Fruit fly (Drosophila melanogaster): ENCODE measurements around the gene AdipoR.

The AdipoR gene

dm6 chr3R:22526353-22526907 is 21.2 kb downstream of the AdipoR start (continued):
- no peak for TF ChIP-seq dpn (GFP tag; optimal IDR thresholded peaks at IDR 0.05)
- 0 out of 3 replicates have a peak, but pooled peaks have one; percentile 31 for TF ChIP-seq zfh1 (GFP tag; IDR thresholded peaks at IDR 0.05)
- no peak for TF ChIP-seq Deaf1 (tag; optimal IDR thresholded peaks at IDR 0.05)
- peak; percentile 14 for TF ChIP-seq lilli (GFP tag; optimal IDR thresholded peaks at IDR 0.05)
- no peak for TF ChIP-seq pros (GFP tag; optimal IDR thresholded peaks at IDR 0.05)
- no peak for TF ChIP-seq psq (GFP tag; optimal IDR thresholded peaks at IDR 0.05)
- no peak for TF ChIP-seq Myb (GFP tag; optimal IDR thresholded peaks at IDR 0.05)
- 0 out of 2 replicates have a peak, but pooled peaks have one; percentile 45 for TF ChIP-seq CG14667 (GFP tag; IDR thresholded peaks at IDR 0.05)
- no peak for TF ChIP-seq CG12942 (GFP tag; optimal IDR thresholded peaks at IDR 0.05)
- TF ChIP-seq stc (GFP tag; IDR thresholded peaks at IDR 0.05) = no peak
- peak; percentile 46 for TF ChIP-seq CG12155 (GFP tag; optimal IDR thresholded peaks at IDR 0.05)
- no peak for TF ChIP-seq al (GFP tag; IDR thresholded peaks at IDR 0.05)
- 0 out of 3 replicates have a peak, but pooled peaks have one; percentile 45 for TF ChIP-seq CG2889 (GFP tag; IDR thresholded peaks at IDR 0.05)
- no peak for TF ChIP-seq lmd (GFP tag; IDR thresholded peaks at IDR 0.05)
- no peak for TF ChIP-seq ara (GFP tag; IDR thresholded peaks at IDR 0.05)
- 0 out of 2 replicates have a peak, but pooled peaks have one; percentile 7 for TF ChIP-seq sisA (GFP tag; IDR thresholded peaks at IDR 0.05)
- no peak for TF ChIP-seq sima (GFP tag; optimal IDR thresholded peaks at IDR 0.05)
- TF ChIP-seq CG18262 (tag; optimal IDR thresholded peaks at IDR 0.05) = peak; percentile 49
- no peak for TF ChIP-seq CG1602 (GFP tag; optimal IDR thresholded peaks at IDR 0.05)
- TF ChIP-seq Dref (GFP tag; IDR thresholded peaks at IDR 0.05) = no peak
- TF ChIP-seq Spps (tag; optimal IDR thresholded peaks at IDR 0.05) = no peak
- peak; percentile 20 for TF ChIP-seq CG7556 (GFP tag; optimal IDR thresholded peaks at IDR 0.05)
- TF ChIP-seq CG18476 (GFP tag; optimal IDR thresholded peaks at IDR 0.05) = peak; percentile 11
- TF ChIP-seq aop (GFP tag; IDR thresholded peaks at IDR 0.05) = 0 out of 2 replicates have a peak, but pooled peaks have one; percentile 10
- no peak for TF ChIP-seq NK7.1 (GFP tag; optimal IDR thresholded peaks at IDR 0.05)
- no peak for TF ChIP-seq Hr39 (optimal IDR thresholded peaks at IDR 0.05)
- no peak; the same call in 1 of the 2 replicates for TF ChIP-seq CG14014 (GFP tag; IDR thresholded peaks at IDR 0.05)
- no peak for TF ChIP-seq pfk (GFP tag; optimal IDR thresholded peaks at IDR 0.05)
- no peak for TF ChIP-seq inv (GFP tag; IDR thresholded peaks at IDR 0.05; ENCODE audit: partially characterized antibody)
- peak; percentile 27 for TF ChIP-seq ind (GFP tag; optimal IDR thresholded peaks at IDR 0.05)
- TF ChIP-seq sna (GFP tag; IDR thresholded peaks at IDR 0.05; ENCODE audit: partially characterized antibody) = no peak
- peak; percentile 62 for TF ChIP-seq CG17361 (GFP tag; IDR thresholded peaks at IDR 0.05)
- TF ChIP-seq wor (GFP tag; IDR thresholded peaks at IDR 0.05) = no peak
- no peak for TF ChIP-seq gcm (GFP tag; optimal IDR thresholded peaks at IDR 0.05)
- no peak for TF ChIP-seq CG7786 (GFP tag; optimal IDR thresholded peaks at IDR 0.05)
- TF ChIP-seq org-1 (GFP tag; optimal IDR thresholded peaks at IDR 0.05) = no peak
- peak; percentile 55 for TF ChIP-seq CG2678 (tag; optimal IDR thresholded peaks at IDR 0.05)
- TF ChIP-seq HmgD (GFP tag; optimal IDR thresholded peaks at IDR 0.05) = no peak
- no peak for TF ChIP-seq jing (GFP tag; optimal IDR thresholded peaks at IDR 0.05)
- TF ChIP-seq pita (GFP tag; optimal IDR thresholded peaks at IDR 0.05) = no peak
- 0 out of 3 replicates have a peak, but pooled peaks have one; percentile 20 for TF ChIP-seq z (GFP tag; IDR thresholded peaks at IDR 0.05)
- TF ChIP-seq phol (tag; optimal IDR thresholded peaks at IDR 0.05) = peak; percentile 30
- no peak for TF ChIP-seq CG1832 (GFP tag; optimal IDR thresholded peaks at IDR 0.05)
- TF ChIP-seq CG15514 (GFP tag; optimal IDR thresholded peaks at IDR 0.05) = no peak
- no peak for TF ChIP-seq insv (GFP tag; optimal IDR thresholded peaks at IDR 0.05)
- TF ChIP-seq CG17802 (tag; optimal IDR thresholded peaks at IDR 0.05) = peak; percentile 5
- no peak for TF ChIP-seq CG4404 (GFP tag; IDR thresholded peaks at IDR 0.05)
- no peak for TF ChIP-seq tup (GFP tag; optimal IDR thresholded peaks at IDR 0.05)
- no peak for TF ChIP-seq Nf-YC (tag; optimal IDR thresholded peaks at IDR 0.05)
- TF ChIP-seq CG13424 (tag; optimal IDR thresholded peaks at IDR 0.05) = peak; percentile 21
- TF ChIP-seq CG8089 (GFP tag; optimal IDR thresholded peaks at IDR 0.05) = no peak
